Worm (Caenorhabditis elegans): ENCODE results near the gene T25B9.3.

- TF ChIP-seq lsy-2 (tag; optimal IDR thresholded peaks at IDR 0.05), result no peak
- TF ChIP-seq drap-1 (GFP tag; optimal IDR thresholded peaks at IDR 0.05), result no peak
- TF ChIP-seq elt-1 (tag; optimal IDR thresholded peaks at IDR 0.05; ENCODE audit: borderline replicate concordance, insufficient read depth), result peak; percentile 83
- no peak for TF ChIP-seq unc-62 (GFP tag; optimal IDR thresholded peaks at IDR 0.05)
- TF ChIP-seq nhr-28 (tag; optimal IDR thresholded peaks at IDR 0.05), result no peak
- TF ChIP-seq ham-2 (GFP tag; optimal IDR thresholded peaks at IDR 0.05), result no peak
- TF ChIP-seq mls-2 (tag; optimal IDR thresholded peaks at IDR 0.05), result no peak
- no peak for TF ChIP-seq sem-2 (GFP tag; optimal IDR thresholded peaks at IDR 0.05)
- TF ChIP-seq nhr-12 (tag; optimal IDR thresholded peaks at IDR 0.05), result no peak
Measured at ce11 chrIV:10718075-10718474, 26.5 kb upstream of the T25B9.3 start.

Measured in whole organism, mixed stage, embryonic.